Worm (Caenorhabditis elegans) whole organism, late embryonic: ENCODE data around the gene sdz-21.

Source experiments
- C38D4.7 ChIP-seq: fragments of 200-800 bp; sonication (Bioruptor generic); optimal IDR thresholded peaks from 2 replicates; lab custom pipeline; 2018; ENCODE audit warnings: mild to moderate bottlenecking, missing genetic modification characterization, moderate library complexity, missing compliant biosample characterization
- F13H6.1 ChIP-seq: sonication (generic microtip); optimal IDR thresholded peaks from 2 replicates; lab custom pipeline; 2016; ENCODE audit warnings: missing genetic modification characterization, missing compliant biosample characterization
- K02D7.2 ChIP-seq: sonication (generic microtip); optimal IDR thresholded peaks from 2 replicates; lab custom pipeline; 2017; ENCODE audit warnings: mild to moderate bottlenecking, missing genetic modification characterization, missing compliant biosample characterization
- Y22D7AL.16 ChIP-seq: sonication (generic microtip); optimal IDR thresholded peaks from 2 replicates; lab custom pipeline; 2016; ENCODE audit warnings: missing genetic modification characterization, missing compliant biosample characterization
- ahr-1 ChIP-seq: sonication (generic microtip); optimal IDR thresholded peaks from 2 replicates; lab custom pipeline; 2016; ENCODE audit warnings: missing genetic modification characterization, missing compliant biosample characterization
- ceh-19 ChIP-seq: fragments of 200-800 bp; sonication (Bioruptor generic); optimal IDR thresholded peaks from 2 replicates; lab custom pipeline; 2018; ENCODE audit warnings: mild to moderate bottlenecking, missing genetic modification characterization, missing compliant biosample characterization
- ceh-22 ChIP-seq: sonication (generic microtip); optimal IDR thresholded peaks from 2 replicates; lab custom pipeline; 2017; ENCODE audit warnings: missing biosample characterization, missing genetic modification characterization
- ceh-30 ChIP-seq: fragments of 150-350 bp; optimal IDR thresholded peaks from 2 replicates; lab custom pipeline; 2014; ENCODE audit warnings: missing biosample characterization, missing genetic modification characterization
- ceh-34 ChIP-seq: sonication (generic microtip); optimal IDR thresholded peaks from 2 replicates; lab custom pipeline; 2016; ENCODE audit warnings: mild to moderate bottlenecking, missing genetic modification characterization, missing compliant biosample characterization
- ceh-9 ChIP-seq: sonication (generic microtip); optimal IDR thresholded peaks from 2 replicates; lab custom pipeline; 2016; ENCODE audit warnings: mild to moderate bottlenecking, missing genetic modification characterization, inconsistent platforms, missing compliant biosample characterization
- che-1 ChIP-seq: sonication (generic microtip); optimal IDR thresholded peaks from 2 replicates; lab custom pipeline; 2016; ENCODE audit warnings: mild to moderate bottlenecking, missing genetic modification characterization, missing compliant biosample characterization
- dmd-4 ChIP-seq: sonication (generic microtip); optimal IDR thresholded peaks from 2 replicates; lab custom pipeline; 2016; ENCODE audit warnings: borderline replicate concordance, missing genetic modification characterization, missing compliant biosample characterization
- dve-1 ChIP-seq: sonication (generic microtip); optimal IDR thresholded peaks from 2 replicates; lab custom pipeline; 2017; ENCODE audit warnings: antibody characterized with exemption, mild to moderate bottlenecking, missing genetic modification characterization, missing compliant biosample characterization
- elt-4 ChIP-seq: sonication (generic microtip); optimal IDR thresholded peaks from 2 replicates; lab custom pipeline; 2016; ENCODE audit warnings: missing genetic modification characterization, missing compliant biosample characterization
- fkh-6 ChIP-seq: sonication (generic microtip); optimal IDR thresholded peaks from 2 replicates; lab custom pipeline; 2016; ENCODE audit warnings: missing genetic modification characterization, missing compliant biosample characterization
- hlh-30 ChIP-seq: sonication (generic microtip); optimal IDR thresholded peaks from 2 replicates; lab custom pipeline; 2017; ENCODE audit warnings: antibody characterized with exemption, missing genetic modification characterization, missing compliant biosample characterization; ENCODE audit not compliant: insufficient read depth
- hlh-8 ChIP-seq: sonication (generic microtip); optimal IDR thresholded peaks from 2 replicates; lab custom pipeline; 2016; ENCODE audit warnings: missing genotype, missing genetic modification characterization, missing compliant biosample characterization
- lim-6 ChIP-seq: sonication (generic microtip); optimal IDR thresholded peaks from 2 replicates; lab custom pipeline; 2016; ENCODE audit warnings: missing genetic modification characterization, missing compliant biosample characterization
- mec-3 ChIP-seq: sonication (generic microtip); optimal IDR thresholded peaks from 2 replicates; lab custom pipeline; 2016; ENCODE audit warnings: borderline replicate concordance, missing genetic modification characterization, missing compliant biosample characterization
- nfya-1 ChIP-seq: sonication (generic microtip); optimal IDR thresholded peaks from 2 replicates; lab custom pipeline; 2017; ENCODE audit warnings: missing genetic modification characterization, mild to moderate bottlenecking, missing compliant biosample characterization, antibody characterized with exemption, moderate library complexity
- nhr-232 ChIP-seq: sonication (generic microtip); optimal IDR thresholded peaks from 2 replicates; lab custom pipeline; 2016; ENCODE audit warnings: missing genetic modification characterization, missing compliant biosample characterization
- npax-4 ChIP-seq: sonication (generic microtip); optimal IDR thresholded peaks from 2 replicates; lab custom pipeline; 2016; ENCODE audit warnings: missing genetic modification characterization, missing compliant biosample characterization
- pat-9 ChIP-seq: fragments of 200-800 bp; sonication (Bioruptor generic); optimal IDR thresholded peaks from 2 replicates; lab custom pipeline; 2018; ENCODE audit warnings: mild to moderate bottlenecking, missing genetic modification characterization, moderate library complexity, missing compliant biosample characterization
- pax-1 ChIP-seq: fragments of 150-350 bp; optimal IDR thresholded peaks from 2 replicates; lab custom pipeline; 2014; ENCODE audit warnings: missing biosample characterization, missing genetic modification characterization
- pha-4 ChIP-seq: fragments of 150-350 bp; optimal IDR thresholded peaks from 2 replicates; lab custom pipeline; 2018; ENCODE audit warnings: missing biosample characterization, missing genetic modification reagents, missing genetic modification characterization
- pros-1 ChIP-seq: fragments of 150-350 bp; optimal IDR thresholded peaks from 2 replicates; lab custom pipeline; 2014; ENCODE audit warnings: missing biosample characterization, missing genetic modification reagents, missing genetic modification characterization
- ref-2 ChIP-seq: sonication (generic microtip); optimal IDR thresholded peaks from 2 replicates; lab custom pipeline; 2016; ENCODE audit warnings: missing genetic modification characterization, missing compliant biosample characterization
- rnt-1 ChIP-seq: sonication (generic microtip); optimal IDR thresholded peaks from 2 replicates; lab custom pipeline; 2016; ENCODE audit warnings: missing genetic modification characterization, missing compliant biosample characterization
- sox-2 ChIP-seq: fragments of 200-800 bp; sonication (Bioruptor generic); IDR thresholded peaks from 2 replicates; pipeline ENCODE4 v1.3.6; 2022; ENCODE audit warnings: missing genetic modification reagents, missing genetic modification characterization, missing compliant biosample characterization
- syd-9 ChIP-seq: sonication (generic microtip); optimal IDR thresholded peaks from 2 replicates; lab custom pipeline; 2016; ENCODE audit warnings: mild to moderate bottlenecking, missing genetic modification characterization, moderate library complexity, missing compliant biosample characterization
- tbx-2 ChIP-seq: sonication (generic microtip); optimal IDR thresholded peaks from 2 replicates; lab custom pipeline; 2016; ENCODE audit warnings: missing genetic modification characterization, missing compliant biosample characterization
- ttx-3 ChIP-seq: sonication (generic microtip); optimal IDR thresholded peaks from 2 replicates; lab custom pipeline; 2016; ENCODE audit warnings: missing genetic modification reagents, missing genetic modification characterization, missing compliant biosample characterization
- unc-3 ChIP-seq, 2 experiments: fragments of 200-800 bp in 1 of 2; sonication (Bioruptor generic) in 1 of 2; sonication (generic microtip) in 1 of 2; conservative IDR thresholded peaks in 1 of 2; optimal IDR thresholded peaks in 1 of 2; 2 replicates each; pipeline versions ENCODE4 v1.3.6 to Lab custom; 2016 to 2022; ENCODE audit warnings: missing compliant biosample characterization in 2 of 2, missing genetic modification characterization in 2 of 2, missing genetic modification reagents in 1 of 2
- unc-42 ChIP-seq: sonication (generic microtip); optimal IDR thresholded peaks from 2 replicates; lab custom pipeline; 2016; ENCODE audit warnings: missing genotype, missing genetic modification characterization, missing compliant biosample characterization
- unc-55 ChIP-seq: sonication (generic microtip); optimal IDR thresholded peaks from 2 replicates; lab custom pipeline; 2017; ENCODE audit warnings: missing biosample characterization, missing genetic modification reagents, missing genetic modification characterization
- unc-86 ChIP-seq: sonication (generic microtip); optimal IDR thresholded peaks from 2 replicates; lab custom pipeline; 2016; ENCODE audit warnings: missing genetic modification characterization, missing compliant biosample characterization
- ztf-16 ChIP-seq: sonication (generic microtip); optimal IDR thresholded peaks from 2 replicates; lab custom pipeline; 2017; ENCODE audit warnings: missing genetic modification characterization, missing compliant biosample characterization

Gene sdz-21

ce11 chrIII:5678935-5679334 is 22.1 kb upstream of the sdz-21 start, which contains the start of the genes ska-3 and rps-12 (continued):
- TF ChIP-seq ref-2 (peak; percentile 90), K02D7.2 (tag; lab: Kevin White, UChicago) (no peak), che-1 (tag; lab: Kevin White, UChicago) (no peak), ceh-34 (tag; lab: Kevin White, UChicago) (peak; percentile 89), ahr-1 (tag; lab: Kevin White, UChicago) (no peak), unc-86 (peak; percentile 74), pat-9 (tag; lab: Kevin White, UChicago) (peak; percentile 58), syd-9 (tag; lab: Kevin White, UChicago) (peak; percentile 48), unc-42 (tag; lab: Kevin White, UChicago) (peak; percentile 87), pax-1 (tag; lab: Kevin White, UChicago) (peak; percentile 93), dmd-4 (tag; lab: Kevin White, UChicago) (peak; percentile 67), ztf-16 (tag; lab: Kevin White, UChicago) (peak; percentile 78), nhr-232 (tag; lab: Kevin White, UChicago) (no peak), pha-4 (tag; lab: Kevin White, UChicago) (no peak), rnt-1 (tag; lab: Kevin White, UChicago) (peak; percentile 87), C38D4.7 (GFP tag; lab: Kevin White, UChicago) (no peak)

- TF ChIP-seq pax-1 (tag; lab: Kevin White, UChicago) (no peak), syd-9 (tag; lab: Kevin White, UChicago) (no peak), ceh-34 (tag; lab: Kevin White, UChicago) (no peak), ceh-9 (tag; lab: Kevin White, UChicago) (no peak), ref-2 (no peak), ceh-19 (no peak), unc-3 (GFP tag; conservative IDR thresholded peaks at IDR 0.05; lab: Robert Waterston, UW) (no peak), unc-3 (tag; optimal IDR thresholded peaks at IDR 0.05; lab: Kevin White, UChicago) (no peak), F13H6.1 (no peak), ceh-22 (tag; lab: Kevin White, UChicago) (no peak), mec-3 (tag; lab: Kevin White, UChicago) (no peak), elt-4 (tag; lab: Kevin White, UChicago) (no peak), pros-1 (no peak), npax-4 (tag; lab: Kevin White, UChicago) (no peak), ttx-3 (tag; lab: Kevin White, UChicago) (no peak), hlh-8 (tag; lab: Kevin White, UChicago) (no peak)
Observed at ce11 chrIII:5677790-5678189, 20.9 kb upstream of the sdz-21 start, which contains the start of gene F54E7.9. TSS of gene F54E7.9 (minus strand) at chrIII:5677890.

ce11 chrIII:5675384-5675984 is 18.6 kb upstream of the sdz-21 start:
- TF ChIP-seq Y22D7AL.16 (no peak), mec-3 (tag; lab: Kevin White, UChicago) (peak; percentile 49)

ce11 chrIII:5674196-5674595 is 17.4 kb upstream of the sdz-21 start:
- TF ChIP-seq ceh-30 (tag; lab: Kevin White, UChicago) (no peak), hlh-30 (no peak), fkh-6 (tag; lab: Kevin White, UChicago) (no peak), unc-55 (GFP tag; lab: Kevin White, UChicago) (no peak), hlh-8 (tag; lab: Kevin White, UChicago) (no peak)

ce11 chrIII:5667952-5668489 is 11.2 kb upstream of the sdz-21 start:
- peak; percentile 54 for TF ChIP-seq tbx-2 (tag; lab: Kevin White, UChicago)
- TF ChIP-seq dve-1 (tag; lab: Kevin White, UChicago): no peak
- TF ChIP-seq nfya-1 (tag; lab: Kevin White, UChicago): peak; percentile 30
- no peak for TF ChIP-seq ceh-34 (tag; lab: Kevin White, UChicago)
- peak; percentile 19 for TF ChIP-seq unc-55 (GFP tag; lab: Kevin White, UChicago)
- no peak for TF ChIP-seq lim-6 (tag; lab: Kevin White, UChicago)
- TF ChIP-seq ceh-19: no peak
- no peak for TF ChIP-seq sox-2 (GFP tag; lab: Robert Waterston, UW)
